Worm (Caenorhabditis elegans): ENCODE results near the gene rei-1.

ce11 chrIII:4087064-4087463 is 10.9 kb downstream of the rei-1 start:
- TF ChIP-seq ama-1 (optimal IDR thresholded peaks at IDR 0.05) (no peak), F13C5.2 (tag; optimal IDR thresholded peaks at IDR 0.05) (no peak), flt-1 (GFP tag; IDR thresholded peaks at IDR 0.05) (no peak), tra-4 (tag; optimal IDR thresholded peaks at IDR 0.05) (no peak), tbx-11 (GFP tag; IDR thresholded peaks at IDR 0.05) (no peak), B0310.2 (tag; optimal IDR thresholded peaks at IDR 0.05) (no peak), tbx-37 (GFP tag; conservative IDR thresholded peaks at IDR 0.05) (no peak), sea-1 (GFP tag; conservative IDR thresholded peaks at IDR 0.05) (no peak), hmg-4 (GFP tag; optimal IDR thresholded peaks at IDR 0.05) (no peak), hmbx-1 (tag; optimal IDR thresholded peaks at IDR 0.05) (no peak), ceh-13 (GFP tag; optimal IDR thresholded peaks at IDR 0.05) (no peak), aly-1 (tag; optimal IDR thresholded peaks at IDR 0.05) (no peak), ets-7 (tag; optimal IDR thresholded peaks at IDR 0.05) (no peak)

Data from whole organism, early embryonic.